Worm (Caenorhabditis elegans) whole organism, L1 larva: ENCODE results near the gene F58A4.1.

Experiments
- ceh-82 ChIP-seq, 3 experiments: fragments of 150-350 bp in 1 of 3; sonication (generic microtip) in 2 of 3; optimal IDR thresholded peaks; 2 replicates each; lab custom pipeline; 2014 to 2017; ENCODE audit warnings: missing biosample characterization in 3 of 3, missing genetic modification characterization in 3 of 3
- grh-1 ChIP-seq: fragments of 200-800 bp; sonication (Bioruptor generic); IDR thresholded peaks from 2 replicates; pipeline ENCODE4 v1.3.6; 2022; ENCODE audit warnings: missing genetic modification reagents, missing genetic modification characterization, missing compliant biosample characterization
- snpc-4 ChIP-seq: fragments of 150-350 bp; optimal IDR thresholded peaks from 2 replicates; lab custom pipeline; 2014; ENCODE audit warnings: missing biosample characterization, missing genetic modification characterization

DNA sequence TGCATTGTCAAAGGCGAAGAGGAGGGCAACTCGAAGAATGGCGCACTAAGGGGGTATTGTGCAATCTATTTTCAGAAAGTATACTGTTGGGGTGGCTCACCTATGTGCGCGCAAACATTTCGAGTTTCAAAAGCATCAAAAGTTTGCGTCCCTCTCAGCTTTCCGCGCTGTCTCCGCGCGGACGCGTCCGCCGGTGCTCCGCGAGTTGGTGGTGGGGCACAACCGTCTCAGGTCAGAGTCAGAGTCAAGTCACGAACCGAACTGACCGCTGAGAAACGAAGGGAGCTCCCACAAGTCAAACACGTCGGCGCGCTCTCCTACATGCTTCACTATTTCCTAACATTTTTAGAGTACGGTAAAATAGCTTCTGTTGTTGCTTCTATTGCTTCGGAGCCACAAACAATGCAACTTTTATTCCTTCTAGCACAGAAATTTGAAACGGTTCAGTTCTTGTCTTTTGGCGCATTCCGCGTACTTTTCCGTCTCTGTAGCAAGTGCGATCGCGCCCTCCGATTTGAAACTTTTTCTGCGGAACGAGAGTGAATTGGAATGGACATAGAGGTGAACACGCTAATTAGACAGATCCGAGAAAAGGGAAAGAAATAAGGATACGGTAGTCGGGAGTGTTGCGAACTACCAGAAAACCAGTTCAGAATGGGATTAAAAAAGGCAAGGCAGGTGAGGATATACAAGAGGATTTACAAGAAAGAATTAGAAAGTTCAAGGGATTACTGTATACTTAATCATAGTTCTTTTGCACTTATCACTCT is 41.2 kb downstream of the F58A4.1 start:
- TF ChIP-seq grh-1 (GFP tag; lab: Robert Waterston, UW) (no peak), ceh-82 (tag; optimal IDR thresholded peaks at IDR 0.05; lab: Kevin White, UChicago) (no peak), snpc-4 (tag; lab: Kevin White, UChicago) (no peak)
